Worm (Caenorhabditis elegans) whole organism, young adult: ENCODE data around the gene dsl-4.

Source experiments
- B0261.1 ChIP-seq: sonication (generic microtip); optimal IDR thresholded peaks from 2 replicates; lab custom pipeline; 2016; ENCODE audit warnings: mild to moderate bottlenecking, missing genetic modification characterization, moderate library complexity, missing compliant biosample characterization
- B0336.3 ChIP-seq: fragments of 200-800 bp; sonication (Bioruptor generic); IDR thresholded peaks from 2 replicates; pipeline ENCODE4 v1.3.6; 2022; ENCODE audit warnings: missing genetic modification characterization, missing compliant biosample characterization
- C06A6.2 ChIP-seq: fragments of 200-800 bp; sonication (Bioruptor generic); conservative IDR thresholded peaks from 2 replicates; pipeline ENCODE4 v1.3.6; 2022; ENCODE audit warnings: missing genetic modification characterization, missing compliant biosample characterization
- F23B12.7 ChIP-seq: sonication (generic microtip); optimal IDR thresholded peaks from 2 replicates; lab custom pipeline; 2017; ENCODE audit warnings: missing genetic modification characterization, mild to moderate bottlenecking, missing compliant biosample characterization, antibody characterized with exemption, moderate library complexity; ENCODE audit not compliant: insufficient read depth
- F39B2.1 ChIP-seq: fragments of 200-800 bp; sonication (Bioruptor generic); IDR thresholded peaks from 2 replicates; pipeline ENCODE4 v1.3.6; 2022; ENCODE audit warnings: missing genetic modification reagents, missing genetic modification characterization, missing compliant biosample characterization
- F55B11.4 ChIP-seq: sonication (generic microtip); optimal IDR thresholded peaks from 2 replicates; lab custom pipeline; 2016; ENCODE audit warnings: missing compliant biosample characterization, missing genetic modification characterization, borderline replicate concordance; ENCODE audit not compliant: insufficient read depth
- F57C9.4 ChIP-seq: sonication (generic microtip); optimal IDR thresholded peaks from 2 replicates; lab custom pipeline; 2017; ENCODE audit warnings: mild to moderate bottlenecking, missing genetic modification characterization, missing compliant biosample characterization
- Y56A3A.18 ChIP-seq: fragments of 200-800 bp; sonication (Bioruptor generic); IDR thresholded peaks from 2 replicates; pipeline ENCODE4 v1.3.6; 2022; ENCODE audit warnings: missing genetic modification reagents, missing genetic modification characterization, missing compliant biosample characterization
- ama-1 ChIP-seq, 3 experiments: fragments of 150-350 bp in 1 of 3; sonication (generic microtip) in 2 of 3; optimal IDR thresholded peaks; 2 replicates each; lab custom pipeline; 2014 to 2018; ENCODE audit warnings: missing biosample characterization in 2 of 3, missing genetic modification characterization in 2 of 3, missing genetic modification reagents in 2 of 3
- aptf-3 ChIP-seq: fragments of 200-800 bp; sonication (Bioruptor generic); IDR thresholded peaks from 2 replicates; pipeline ENCODE4 v1.3.6; 2022; ENCODE audit warnings: missing genetic modification characterization, missing compliant biosample characterization
- atf-7 ChIP-seq: sonication (generic microtip); optimal IDR thresholded peaks from 2 replicates; lab custom pipeline; 2017; ENCODE audit warnings: mild to moderate bottlenecking, missing genetic modification characterization, missing compliant biosample characterization
- attf-5 ChIP-seq: fragments of 200-800 bp; sonication (Bioruptor generic); optimal IDR thresholded peaks from 2 replicates; lab custom pipeline; 2018; ENCODE audit warnings: mild to moderate bottlenecking, missing genetic modification characterization, missing compliant biosample characterization
- attf-6 ChIP-seq: fragments of 200-800 bp; sonication (Bioruptor generic); IDR thresholded peaks from 2 replicates; pipeline ENCODE4 v1.3.6; 2022; ENCODE audit warnings: missing genetic modification reagents, missing genetic modification characterization, missing compliant biosample characterization
- bed-2 ChIP-seq: fragments of 200-800 bp; sonication (Bioruptor generic); IDR thresholded peaks from 2 replicates; pipeline ENCODE4 v1.3.6; 2022; ENCODE audit warnings: missing genetic modification reagents, missing genetic modification characterization, missing compliant biosample characterization
- ccch-3 ChIP-seq: fragments of 200-800 bp; sonication (Bioruptor generic); optimal IDR thresholded peaks from 2 replicates; lab custom pipeline; 2018; ENCODE audit warnings: mild to moderate bottlenecking, missing genetic modification characterization, missing compliant biosample characterization
- cebp-2 ChIP-seq: fragments of 200-800 bp; sonication (Bioruptor generic); IDR thresholded peaks from 2 replicates; pipeline ENCODE4 v1.3.6; 2022; ENCODE audit warnings: missing genetic modification characterization, missing compliant biosample characterization
- ceh-100 ChIP-seq: fragments of 200-800 bp; sonication (Bioruptor generic); IDR thresholded peaks from 2 replicates; pipeline ENCODE4 v1.3.6; 2022; ENCODE audit warnings: missing genetic modification reagents, missing genetic modification characterization, missing compliant biosample characterization
- ceh-91 ChIP-seq: fragments of 200-800 bp; sonication (Bioruptor generic); IDR thresholded peaks from 2 replicates; pipeline ENCODE4 v1.3.6; 2022; ENCODE audit warnings: missing genetic modification reagents, missing genetic modification characterization, missing compliant biosample characterization
- gei-17 ChIP-seq: fragments of 200-800 bp; sonication (Bioruptor generic); optimal IDR thresholded peaks from 2 replicates; lab custom pipeline; 2018; ENCODE audit warnings: mild to moderate bottlenecking, missing genetic modification characterization, missing compliant biosample characterization
- hlh-12 ChIP-seq: sonication (generic microtip); optimal IDR thresholded peaks from 2 replicates; lab custom pipeline; 2016; ENCODE audit warnings: missing genetic modification characterization, missing compliant biosample characterization
- hsf-1 ChIP-seq: fragments of 200-800 bp; sonication (Bioruptor generic); IDR thresholded peaks from 2 replicates; pipeline ENCODE4 v1.3.6; 2022; ENCODE audit warnings: missing genetic modification reagents, missing genetic modification characterization, missing compliant biosample characterization
- let-607 ChIP-seq, 2 experiments: fragments of 200-800 bp in 1 of 2; sonication (Bioruptor generic) in 1 of 2; sonication (generic microtip) in 1 of 2; optimal IDR thresholded peaks; 2 replicates each; lab custom pipeline; 2016 to 2018; ENCODE audit warnings: mild to moderate bottlenecking in 2 of 2, missing compliant biosample characterization in 2 of 2, missing genetic modification characterization in 2 of 2, moderate library complexity in 2 of 2, missing genotype in 1 of 2
- mcd-1 ChIP-seq: fragments of 200-800 bp; sonication (Bioruptor generic); IDR thresholded peaks from 2 replicates; pipeline ENCODE4 v1.3.6; 2022; ENCODE audit warnings: missing genetic modification reagents, missing genetic modification characterization, missing compliant biosample characterization
- mxl-1 ChIP-seq: sonication (generic microtip); optimal IDR thresholded peaks from 2 replicates; lab custom pipeline; 2016; ENCODE audit warnings: missing genetic modification characterization, missing compliant biosample characterization
- nfya-1 ChIP-seq: sonication (generic microtip); optimal IDR thresholded peaks from 2 replicates; lab custom pipeline; 2017; ENCODE audit warnings: antibody characterized with exemption, missing compliant biosample characterization, missing genetic modification characterization, borderline replicate concordance; ENCODE audit not compliant: insufficient read depth
- sdz-38 ChIP-seq: sonication (generic microtip); optimal IDR thresholded peaks from 2 replicates; lab custom pipeline; 2016; ENCODE audit warnings: missing genotype, missing genetic modification characterization, missing compliant biosample characterization
- snpc-1.1 ChIP-seq: sonication (generic microtip); optimal IDR thresholded peaks from 2 replicates; lab custom pipeline; 2017; ENCODE audit warnings: missing genetic modification characterization, mild to moderate bottlenecking, missing compliant biosample characterization, antibody characterized with exemption, moderate library complexity, missing genotype, missing genetic modification reagents; ENCODE audit not compliant: insufficient read depth
- somi-1 ChIP-seq: fragments of 200-800 bp; sonication (Bioruptor generic); optimal IDR thresholded peaks from 2 replicates; lab custom pipeline; 2018; ENCODE audit warnings: mild to moderate bottlenecking, missing genetic modification characterization, missing compliant biosample characterization
- tlf-1 ChIP-seq: fragments of 200-800 bp; sonication (Bioruptor generic); optimal IDR thresholded peaks from 2 replicates; lab custom pipeline; 2018; ENCODE audit warnings: mild to moderate bottlenecking, missing genetic modification characterization, missing compliant biosample characterization
- zfh-2 ChIP-seq: fragments of 200-800 bp; sonication (Bioruptor generic); conservative IDR thresholded peaks from 2 replicates; pipeline ENCODE4 v1.3.6; 2022; ENCODE audit warnings: missing genetic modification reagents, missing genetic modification characterization, missing compliant biosample characterization
- ztf-22 ChIP-seq: fragments of 200-800 bp; sonication (Bioruptor generic); optimal IDR thresholded peaks from 2 replicates; lab custom pipeline; 2018; ENCODE audit warnings: mild to moderate bottlenecking, missing genetic modification characterization, moderate library complexity, missing compliant biosample characterization
- ztf-26 ChIP-seq: sonication (generic microtip); optimal IDR thresholded peaks from 2 replicates; lab custom pipeline; 2017; ENCODE audit warnings: missing genetic modification characterization, missing compliant biosample characterization
- ztf-28 ChIP-seq: fragments of 200-800 bp; sonication (Bioruptor generic); IDR thresholded peaks from 2 replicates; pipeline ENCODE4 v1.3.6; 2022; ENCODE audit warnings: missing genetic modification reagents, missing genetic modification characterization, missing compliant biosample characterization

Gene dsl-4

ce11 chrX:14090089-14090488 lies at the start of gene dsl-4:
dsl-4 (plus strand) TSS chrX:14090389.
- TF ChIP-seq snpc-1.1 (no peak), F23B12.7 (no peak), let-607 (tag; optimal IDR thresholded peaks at IDR 0.05; lab: Kevin White, UChicago) (no peak), ccch-3 (GFP tag; lab: Kevin White, UChicago) (no peak), gei-17 (no peak), somi-1 (no peak), hsf-1 (GFP tag; lab: Robert Waterston, UW) (no peak), atf-7 (tag; lab: Kevin White, UChicago) (no peak), F57C9.4 (tag; lab: Kevin White, UChicago) (no peak), attf-6 (GFP tag; lab: Robert Waterston, UW) (no peak)

ce11 chrX:14044362-14044761 lies 45.8 kb upstream of the dsl-4 start:
- TF ChIP-seq aptf-3 (0 out of 2 replicates have a peak, but pooled peaks have one; percentile 35), somi-1 (no peak), mcd-1 (no peak), B0261.1 (tag; lab: Kevin White, UChicago) (no peak), zfh-2 (GFP tag; lab: Robert Waterston, UW) (peak; percentile 59)
- TF ChIP-seq, all 124 proteins: peak for 2

ce11 chrX:14047609-14048008 lies 42.6 kb upstream of the dsl-4 start:
- TF ChIP-seq ztf-28 (GFP tag; lab: Robert Waterston, UW) (no peak), cebp-2 (GFP tag; lab: Robert Waterston, UW) (no peak), bed-2 (GFP tag; lab: Robert Waterston, UW) (no peak), F39B2.1 (GFP tag; lab: Robert Waterston, UW) (no peak), C06A6.2 (GFP tag; lab: Robert Waterston, UW) (no peak)

ce11 chrX:14049235-14049634 lies 41.0 kb upstream of the dsl-4 start, which contains the start of gene dyc-1:
dyc-1 (plus strand) TSS chrX:14049535.
- TF ChIP-seq nfya-1 (tag; lab: Kevin White, UChicago) = no peak
- TF ChIP-seq let-607 (tag; optimal IDR thresholded peaks at IDR 0.05; lab: Kevin White, UChicago) = no peak
- no peak for TF ChIP-seq attf-5
- no peak for TF ChIP-seq ztf-26 (tag; lab: Kevin White, UChicago)
- TF ChIP-seq F55B11.4 (tag; lab: Kevin White, UChicago) = no peak
- TF ChIP-seq mxl-1 (tag; lab: Kevin White, UChicago) = no peak
- no peak for TF ChIP-seq gei-17
- no peak for TF ChIP-seq Y56A3A.18 (GFP tag; lab: Robert Waterston, UW)
- no peak for TF ChIP-seq ceh-100 (GFP tag; lab: Robert Waterston, UW)
- TF ChIP-seq ama-1 (optimal IDR thresholded peaks at IDR 0.05; lab: Kevin White, UChicago) = no peak
- no peak for TF ChIP-seq ama-1 (GFP tag; optimal IDR thresholded peaks at IDR 0.05; lab: Kevin White, UChicago)
- TF ChIP-seq tlf-1 (GFP tag; lab: Kevin White, UChicago) = no peak
- no peak for TF ChIP-seq ceh-91 (GFP tag; lab: Robert Waterston, UW)
- TF ChIP-seq B0336.3 (GFP tag; lab: Robert Waterston, UW) = no peak
- no peak for TF ChIP-seq bed-2 (GFP tag; lab: Robert Waterston, UW)
- no peak for TF ChIP-seq hlh-12 (tag; lab: Kevin White, UChicago)
- TF ChIP-seq ztf-22 (GFP tag; lab: Kevin White, UChicago) = no peak
- TF ChIP-seq sdz-38 = no peak
